Fruit fly (Drosophila melanogaster): ENCODE results near the gene CG31064.

CG31064 gene

dm6 chr3R:27238438-27239301 is at the start of gene CG31064, which contains the start of gene PolA2:
Gene CG31064 (minus strand): TSS chr3R:27239085.
Gene PolA2 (plus strand): TSS chr3R:27239163.
- TF ChIP-seq noc (tag; optimal IDR thresholded peaks at IDR 0.05): no peak

DNA sequence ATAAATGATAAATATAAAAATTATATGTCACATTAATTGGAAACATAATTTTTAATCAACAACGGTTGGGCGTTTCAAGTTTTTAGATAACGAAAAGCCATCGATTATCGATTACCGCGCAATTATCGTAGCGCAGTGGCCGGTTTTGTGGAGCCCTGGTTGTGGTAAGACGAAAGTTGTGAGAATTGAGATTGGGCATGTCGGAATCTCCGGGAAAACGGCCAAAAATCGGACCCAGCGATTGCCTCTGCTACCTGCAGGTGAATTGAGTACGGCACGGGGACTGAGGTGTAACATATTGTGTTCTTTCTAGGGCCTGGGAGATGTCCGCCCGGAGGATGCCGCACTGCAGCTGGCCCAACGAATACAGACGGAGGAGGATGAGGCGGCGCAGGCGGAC is 44.8 kb upstream of the CG31064 start, which contains the start of gene CG3368:
Gene CG3368 (plus strand): TSS at position 136 of the 400 bp plus-strand sequence.
- TF ChIP-seq noc (tag; optimal IDR thresholded peaks at IDR 0.05): no peak

dm6 chr3R:27282286-27282685 is 43.4 kb upstream of the CG31064 start, which contains the start of gene mrt:
Gene mrt (minus strand): TSS chr3R:27282661.
- TF ChIP-seq noc (tag; optimal IDR thresholded peaks at IDR 0.05): peak; percentile 63

- no peak for TF ChIP-seq noc (tag; optimal IDR thresholded peaks at IDR 0.05)
These were observed 42.9 kb upstream of the CG31064 start for dm6 chr3R:27281811-27282131.

- peak; percentile 92 for TF ChIP-seq noc (tag; optimal IDR thresholded peaks at IDR 0.05)
These were observed 42.3 kb upstream of the CG31064 start for dm6 chr3R:27281022-27281810.

DNA sequence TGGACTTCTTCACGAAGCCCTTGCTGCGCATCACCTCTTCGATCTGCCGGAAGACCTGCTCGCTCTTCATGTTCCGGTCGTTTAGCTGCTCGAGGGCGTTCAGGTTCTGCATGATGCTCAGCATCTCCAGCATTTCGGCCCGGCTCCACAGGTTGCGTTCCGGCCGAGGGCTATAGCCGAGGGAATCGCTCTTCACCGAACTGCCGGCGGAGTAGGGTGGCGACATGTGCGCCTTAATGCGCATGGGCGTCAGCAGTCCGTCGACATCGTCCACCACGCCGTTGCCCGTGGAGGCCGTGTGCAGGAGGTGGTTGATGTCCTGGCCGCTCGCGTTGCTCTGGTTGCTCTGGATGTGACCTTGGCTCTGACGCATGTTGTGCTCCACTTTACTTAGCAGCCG is 40.6 kb upstream of the CG31064 start:
- no peak for TF ChIP-seq noc (tag; optimal IDR thresholded peaks at IDR 0.05)

DNA sequence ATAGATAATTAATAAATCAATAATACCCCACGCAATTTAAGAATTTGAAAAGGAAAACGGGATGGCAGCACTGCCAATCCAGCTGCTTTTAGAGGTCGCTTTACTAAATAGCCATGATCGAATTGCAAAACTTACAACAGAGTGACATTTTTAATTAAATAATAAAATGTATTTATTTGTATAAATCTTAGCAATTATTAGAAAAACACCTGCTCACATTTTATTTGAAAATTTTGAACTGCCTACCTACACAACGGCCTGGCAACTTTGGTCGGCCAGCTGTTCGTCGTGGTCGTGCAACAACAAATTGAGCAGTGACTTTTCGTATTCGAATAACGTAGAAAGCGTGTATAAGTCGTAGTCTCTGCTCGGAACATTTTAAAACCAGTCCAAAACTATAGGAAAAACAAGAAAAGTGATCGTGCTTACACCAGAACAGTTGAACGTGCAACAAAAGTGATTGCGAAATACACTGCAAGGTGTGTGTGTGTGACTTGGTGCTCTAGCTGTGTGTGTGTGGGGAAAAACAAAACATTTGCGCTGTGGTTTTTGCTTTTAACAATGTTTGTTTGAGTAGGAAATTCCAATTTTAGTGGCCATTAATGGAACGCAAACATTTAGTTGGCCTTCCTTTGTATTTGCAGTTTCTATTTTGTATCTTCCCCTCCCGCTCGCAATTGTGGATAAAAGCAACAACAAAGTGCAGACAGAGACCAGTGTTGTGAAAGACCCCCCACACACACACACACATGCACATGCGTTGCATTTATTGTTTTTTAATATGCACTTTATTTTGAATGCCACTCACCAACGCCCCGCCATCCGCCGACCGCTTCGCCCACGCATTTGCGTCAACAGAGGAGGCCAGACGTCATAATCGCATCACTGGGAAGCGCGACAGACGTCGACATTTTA is 35.9 kb upstream of the CG31064 start, which contains the start of gene CG5938:
Gene CG5938 (plus strand): TSS at position 262 of the 915 bp plus-strand sequence.
- peak; percentile 24 for TF ChIP-seq noc (tag; optimal IDR thresholded peaks at IDR 0.05)

dm6 chr3R:27273118-27274062 is 34.5 kb upstream of the CG31064 start, which contains the start of gene CG5934:
Gene CG5934 (plus strand): TSS chr3R:27273705.
- TF ChIP-seq noc (tag; optimal IDR thresholded peaks at IDR 0.05): peak; percentile 14

DNA sequence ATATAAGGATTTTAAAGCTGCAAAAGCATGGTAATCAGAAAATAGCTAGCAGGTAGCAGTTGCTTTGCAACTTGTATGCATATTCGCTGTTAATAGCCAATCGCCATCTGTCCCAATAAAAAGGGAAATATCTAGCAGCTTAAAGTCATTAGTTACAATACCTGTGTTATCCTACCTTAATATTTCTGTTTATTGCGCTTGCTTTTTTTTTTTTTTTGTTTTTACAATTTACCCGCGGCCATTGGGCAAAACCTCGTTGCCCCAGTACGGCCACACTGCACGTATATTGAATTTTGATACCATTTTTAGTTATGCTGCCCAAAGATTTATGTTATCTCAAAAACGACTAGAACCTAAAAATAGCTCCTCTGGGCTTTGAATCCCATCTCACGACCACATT is 33.3 kb upstream of the CG31064 start:
- no peak for TF ChIP-seq noc (tag; optimal IDR thresholded peaks at IDR 0.05)

DNA sequence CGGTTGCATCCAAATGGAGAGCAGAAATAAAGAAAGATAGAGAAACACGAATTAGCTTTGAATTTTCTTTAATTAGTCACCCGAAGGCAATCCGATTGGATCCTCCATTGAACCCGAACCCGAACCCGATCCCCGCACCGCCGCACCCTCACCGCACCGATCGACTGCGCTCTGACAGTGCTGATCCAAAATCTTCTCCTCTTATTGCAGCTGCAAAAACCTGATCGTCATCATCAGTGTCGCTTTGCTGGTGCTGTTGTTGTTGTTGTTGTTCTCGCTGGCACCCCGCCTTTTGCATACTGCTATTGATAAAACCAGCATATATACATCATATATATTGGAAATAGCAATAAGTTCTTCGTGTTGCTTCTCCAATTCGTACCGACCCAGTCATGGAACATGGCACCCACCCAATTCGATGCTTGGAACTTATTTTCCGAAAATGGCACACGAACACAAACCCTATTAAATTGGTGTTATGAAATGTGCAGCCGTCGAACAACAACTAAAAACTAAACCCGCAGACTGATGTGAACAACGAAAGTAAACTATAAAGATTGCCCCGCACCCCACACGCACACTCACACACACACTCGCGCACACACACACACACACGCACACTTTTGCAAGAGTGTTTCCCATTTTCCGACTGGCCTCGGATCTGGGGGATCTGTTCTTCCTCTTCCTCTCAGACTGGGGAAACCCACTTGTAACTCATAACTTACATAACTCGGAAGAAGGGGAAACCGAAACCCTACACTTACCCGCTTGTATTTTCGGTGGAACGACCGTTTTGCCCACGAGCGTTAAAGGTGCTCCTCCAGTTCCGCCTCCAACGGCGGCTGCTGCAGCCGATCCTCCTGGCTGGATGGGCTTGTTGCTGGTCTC is 31.7 kb upstream of the CG31064 start:
- TF ChIP-seq noc (tag; optimal IDR thresholded peaks at IDR 0.05): no peak

dm6 chr3R:27265330-27265729 is 26.4 kb upstream of the CG31064 start, which contains the start of the genes CG14262 and CG14260:
Gene CG14262 (minus strand): TSS chr3R:27265430.
Gene CG14260 (plus strand): TSS chr3R:27265457.
- TF ChIP-seq noc (tag; optimal IDR thresholded peaks at IDR 0.05): no peak

dm6 chr3R:27263434-27264215 is 24.7 kb upstream of the CG31064 start, which contains the start of gene woc:
Gene woc (minus strand): TSS chr3R:27264055.
- TF ChIP-seq noc (tag; optimal IDR thresholded peaks at IDR 0.05): peak; percentile 33

All from whole organism, larva.